Fruit fly (Drosophila melanogaster) whole organism, embryonic: ENCODE measurements around the gene yellow-f.

Source experiments
- Adf1 ChIP-seq: fragments of 200-800 bp; sonication (Bioruptor generic); IDR thresholded peaks from 2 replicates; pipeline ENCODE4 v1.3.6; 2022; ENCODE audit warnings: missing biosample characterization, missing genetic modification characterization
- CG10565 ChIP-seq: fragments of 200-800 bp; sonication (Bioruptor generic); optimal IDR thresholded peaks from 3 replicates; lab custom pipeline; 2016; ENCODE audit warnings: missing biosample characterization, mild to moderate bottlenecking, missing genetic modification characterization
- CG13894 ChIP-seq: fragments of 200-800 bp; sonication (Bioruptor generic); optimal IDR thresholded peaks from 3 replicates; lab custom pipeline; 2018; ENCODE audit warnings: missing biosample characterization, mild to moderate bottlenecking, missing genetic modification characterization, moderate library complexity
- CG17912 ChIP-seq: fragments of 200-800 bp; sonication (Bioruptor generic); optimal IDR thresholded peaks from 2 replicates; lab custom pipeline; 2018; ENCODE audit warnings: missing biosample characterization, mild to moderate bottlenecking, missing genetic modification characterization
- CG7987 ChIP-seq: fragments of 200-800 bp; sonication (Bioruptor generic); optimal IDR thresholded peaks from 2 replicates; lab custom pipeline; 2018; ENCODE audit warnings: missing biosample characterization, mild to moderate bottlenecking, missing genetic modification characterization, moderate library complexity
- Fer2 ChIP-seq: fragments of 200-800 bp; sonication (Bioruptor generic); optimal IDR thresholded peaks from 2 replicates; lab custom pipeline; 2018; ENCODE audit warnings: missing biosample characterization, mild to moderate bottlenecking, missing genetic modification characterization, moderate library complexity
- HHEX ChIP-seq: fragments of 200-800 bp; sonication (Bioruptor generic); optimal IDR thresholded peaks from 3 replicates; lab custom pipeline; 2017; ENCODE audit warnings: missing biosample characterization, mild to moderate bottlenecking, missing genetic modification characterization, missing genetic modification reagents
- Sox102F ChIP-seq: fragments of 200-800 bp; sonication (Bioruptor generic); optimal IDR thresholded peaks from 2 replicates; lab custom pipeline; 2018; ENCODE audit warnings: missing biosample characterization, mild to moderate bottlenecking, missing genetic modification characterization, moderate library complexity
- ase ChIP-seq: fragments of 200-800 bp; sonication (Bioruptor generic); IDR thresholded peaks from 3 replicates; pipeline ENCODE4 v1.3.6; 2022; ENCODE audit warnings: missing biosample characterization, missing genetic modification characterization
- dan ChIP-seq: fragments of 200-800 bp; sonication (Bioruptor generic); IDR thresholded peaks from 2 replicates; pipeline ENCODE4 v1.3.6; 2022; ENCODE audit warnings: missing biosample characterization, missing genetic modification characterization
- hb ChIP-seq: fragments of 200-800 bp; sonication (Bioruptor generic); IDR thresholded peaks from 3 replicates; pipeline ENCODE4 v1.3.6; 2022; ENCODE audit warnings: missing biosample characterization, missing genetic modification characterization; ENCODE audit not compliant: partially characterized antibody
- ranshi ChIP-seq: fragments of 200-800 bp; sonication (Bioruptor generic); IDR thresholded peaks from 2 replicates; pipeline ENCODE4 v1.3.6; 2022; ENCODE audit warnings: missing biosample characterization, missing genetic modification characterization

DNA sequence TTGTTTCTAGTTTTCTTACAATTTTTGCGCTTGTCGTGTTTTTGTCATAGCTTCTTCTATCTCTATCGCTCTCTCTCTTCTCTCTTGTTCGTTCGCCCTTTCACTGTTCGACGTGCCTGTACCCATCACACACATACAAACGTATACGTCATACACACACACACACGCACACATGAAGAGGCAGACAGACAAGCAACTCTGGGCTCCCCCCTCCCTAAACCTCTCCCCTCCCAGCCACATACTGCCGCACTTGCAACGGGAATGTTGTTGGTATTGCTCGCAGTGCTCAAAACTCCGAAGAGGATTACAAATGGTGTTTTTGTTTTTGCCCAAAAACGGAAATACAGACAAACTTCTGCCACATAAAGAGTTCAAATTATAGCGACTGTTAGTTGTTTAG, 20.0 kb upstream of the yellow-f start:
- TF ChIP-seq ranshi (GFP tag; lab: Robert Waterston, UW) (no peak), CG10565 (GFP tag; lab: Kevin White, UChicago) (no peak), Adf1 (GFP tag; lab: Robert Waterston, UW) (no peak), Sox102F (no peak), hb (GFP tag; lab: Robert Waterston, UW) (no peak), dan (GFP tag; lab: Robert Waterston, UW) (no peak), CG17912 (no peak), CG7987 (GFP tag; lab: Kevin White, UChicago) (no peak), HHEX (GFP tag; lab: Kevin White, UChicago) (no peak), ase (GFP tag; lab: Robert Waterston, UW) (no peak), Fer2 (no peak), CG13894 (no peak)
